Worm (Caenorhabditis elegans): ENCODE measurements around the gene nlp-31.

DNA sequence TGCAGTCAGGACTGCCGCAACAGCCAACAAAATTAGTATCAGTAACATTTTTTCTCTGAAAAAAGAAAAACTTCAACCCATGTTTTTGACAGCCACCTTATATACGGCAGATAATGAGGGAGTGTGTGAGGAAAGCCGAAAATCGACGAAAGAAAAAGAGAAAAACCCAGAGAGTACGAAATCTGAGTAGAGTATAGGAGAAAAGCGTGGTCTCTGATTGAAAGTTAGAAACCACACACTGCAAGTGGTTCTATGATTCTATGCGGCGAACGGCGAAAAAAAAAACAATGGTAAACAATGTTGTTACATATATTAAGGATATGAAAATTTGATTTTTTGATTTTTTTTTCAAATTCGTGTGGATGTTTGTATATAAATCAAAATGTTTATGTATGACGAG, 12.1 kb upstream of the nlp-31 start, which contains the start of gene cyp-34A8:
- TF ChIP-seq ets-7 (tag; optimal IDR thresholded peaks at IDR 0.05) (no peak), tbx-11 (GFP tag; IDR thresholded peaks at IDR 0.05) (no peak), aly-1 (tag; optimal IDR thresholded peaks at IDR 0.05) (no peak), tbx-37 (GFP tag; conservative IDR thresholded peaks at IDR 0.05) (no peak), pes-1 (GFP tag; IDR thresholded peaks at IDR 0.05) (no peak)

Measured in whole organism, early embryonic.